Worm (Caenorhabditis elegans) whole organism, L4/young adult: ENCODE measurements around the gene atg-7.

Experiments
- W03F9.2 ChIP-seq: fragments of 150-350 bp; optimal IDR thresholded peaks from 2 replicates; lab custom pipeline; 2014; ENCODE audit warnings: missing biosample characterization, missing genetic modification characterization
- him-1 ChIP-seq: sonication (generic microtip); optimal IDR thresholded peaks from 2 replicates; lab custom pipeline; 2016; ENCODE audit warnings: missing genotype, missing genetic modification reagents, missing genetic modification characterization, missing compliant biosample characterization

- TF ChIP-seq him-1 (tag; lab: Kevin White, UChicago) (no peak), W03F9.2 (tag; lab: Kevin White, UChicago) (no peak)
These were observed 48.6 kb downstream of the atg-7 start, which contains the start of gene hrg-6 for ce11 chrIV:11032288-11032687.
